Fruit fly (Drosophila melanogaster): Measurements from ENCODE around the gene CG44013.

- TF ChIP-seq br (GFP tag; optimal IDR thresholded peaks at IDR 0.05): no peak
- no peak for TF ChIP-seq dl (GFP tag; optimal IDR thresholded peaks at IDR 0.05; ENCODE audit: insufficient read depth in 1 of 2, partially characterized antibody in 2 of 2)
- TF ChIP-seq dmrt93B (GFP tag; optimal IDR thresholded peaks at IDR 0.05): no peak
- no peak for TF ChIP-seq Sp1 (GFP tag; optimal IDR thresholded peaks at IDR 0.05)
- TF ChIP-seq lola (GFP tag; optimal IDR thresholded peaks at IDR 0.05): no peak
- no peak for TF ChIP-seq psq (GFP tag; optimal IDR thresholded peaks at IDR 0.05)
- TF ChIP-seq OdsH (GFP tag; optimal IDR thresholded peaks at IDR 0.05): no peak
- TF ChIP-seq Dif (GFP tag; optimal IDR thresholded peaks at IDR 0.05; ENCODE audit: partially characterized antibody): no peak
- TF ChIP-seq woc (GFP tag; optimal IDR thresholded peaks at IDR 0.05): no peak
These were observed 31.2 kb upstream of the CG44013 start for dm6 chr3R:15540932-15541331.
